Fruit fly (Drosophila melanogaster): Measurements from ENCODE around the gene CG14265.

The CG14265 gene

dm6 chrX:3205887-3206794 lies 30.3 kb downstream of the CG14265 start (continued):
- peak; percentile 51 for TF ChIP-seq H2.0 (GFP tag; IDR thresholded peaks at IDR 0.05)
- TF ChIP-seq Poxn (GFP tag; IDR thresholded peaks at IDR 0.05): no peak
- TF ChIP-seq lov (optimal IDR thresholded peaks at IDR 0.05): no peak
- TF ChIP-seq lov (GFP tag; IDR thresholded peaks at IDR 0.05): no peak
- TF ChIP-seq Sox100B (GFP tag; optimal IDR thresholded peaks at IDR 0.05): peak; percentile 36
- no peak for TF ChIP-seq Kr (GFP tag; optimal IDR thresholded peaks at IDR 0.05)
- no peak for TF ChIP-seq sug (tag; optimal IDR thresholded peaks at IDR 0.05)
- no peak for TF ChIP-seq CG15073 (GFP tag; optimal IDR thresholded peaks at IDR 0.05)
- peak; percentile 31 for TF ChIP-seq tx (GFP tag; optimal IDR thresholded peaks at IDR 0.05)
- TF ChIP-seq fd96Cb (tag; optimal IDR thresholded peaks at IDR 0.05): peak; percentile 47
- no peak for TF ChIP-seq kni (GFP tag; optimal IDR thresholded peaks at IDR 0.05)
- peak; percentile 54; the same call in 1 of the 2 replicates for TF ChIP-seq Nf-YA (GFP tag; IDR thresholded peaks at IDR 0.05)
- peak; percentile 73 for TF ChIP-seq E2f1 (GFP tag; IDR thresholded peaks at IDR 0.05)
- TF ChIP-seq lola (GFP tag; optimal IDR thresholded peaks at IDR 0.05): no peak
- no peak for TF ChIP-seq Scr (GFP tag; IDR thresholded peaks at IDR 0.05; ENCODE audit: partially characterized antibody)
- peak; percentile 12 for TF ChIP-seq CHES-1-like (GFP tag; optimal IDR thresholded peaks at IDR 0.05)
- no peak for TF ChIP-seq ash1 (GFP tag; optimal IDR thresholded peaks at IDR 0.05)
- no peak for TF ChIP-seq salm (tag; optimal IDR thresholded peaks at IDR 0.05)
- peak; percentile 58 for TF ChIP-seq Xbp1 (GFP tag; optimal IDR thresholded peaks at IDR 0.05)
- peak; percentile 71 for TF ChIP-seq ind (GFP tag; optimal IDR thresholded peaks at IDR 0.05)
- TF ChIP-seq CG6813 (GFP tag; optimal IDR thresholded peaks at IDR 0.05): peak; percentile 79
- no peak for TF ChIP-seq CG4707 (GFP tag; optimal IDR thresholded peaks at IDR 0.05)
- TF ChIP-seq CG11398 (GFP tag; optimal IDR thresholded peaks at IDR 0.05): peak; percentile 52
- peak; percentile 49 for TF ChIP-seq HLH54F (GFP tag; optimal IDR thresholded peaks at IDR 0.05)
- no peak for TF ChIP-seq vnd (GFP tag; IDR thresholded peaks at IDR 0.05; ENCODE audit: partially characterized antibody)
- TF ChIP-seq bsh (GFP tag; optimal IDR thresholded peaks at IDR 0.05): peak in 1 of 2 experiments; percentile 67
- peak; percentile 28; the same call in 1 of the 2 replicates for TF ChIP-seq CkIIα-i1 (GFP tag; IDR thresholded peaks at IDR 0.05)
- no peak for TF ChIP-seq ham (GFP tag; IDR thresholded peaks at IDR 0.05)
- peak; percentile 7 for TF ChIP-seq fu2 (GFP tag; optimal IDR thresholded peaks at IDR 0.05)
- TF ChIP-seq CG16815 (GFP tag; optimal IDR thresholded peaks at IDR 0.05): peak; percentile 4
- TF ChIP-seq otp (GFP tag; IDR thresholded peaks at IDR 0.05): peak; percentile 79; the same call in 2 of the 3 replicates
- TF ChIP-seq mam (GFP tag; optimal IDR thresholded peaks at IDR 0.05): peak; percentile 71
- peak; percentile 68 for TF ChIP-seq tup (GFP tag; optimal IDR thresholded peaks at IDR 0.05)
- TF ChIP-seq CG10321 (GFP tag; IDR thresholded peaks at IDR 0.05): no peak; the same call in 1 of the 2 replicates
- TF ChIP-seq CG4328 (GFP tag; optimal IDR thresholded peaks at IDR 0.05): no peak
- no peak for TF ChIP-seq CG2116 (GFP tag; optimal IDR thresholded peaks at IDR 0.05)
- peak; percentile 32 for TF ChIP-seq tio (GFP tag; optimal IDR thresholded peaks at IDR 0.05)
- TF ChIP-seq CG11085 (GFP tag; IDR thresholded peaks at IDR 0.05): no peak
- TF ChIP-seq CG10209 (GFP tag; optimal IDR thresholded peaks at IDR 0.05): peak; percentile 43
- no peak for TF ChIP-seq trh (GFP tag; optimal IDR thresholded peaks at IDR 0.05)
- TF ChIP-seq CG10959 (GFP tag; IDR thresholded peaks at IDR 0.05): peak; percentile 21; the same call in 1 of the 2 replicates
- TF ChIP-seq zen2 (GFP tag; IDR thresholded peaks at IDR 0.05; ENCODE audit: partially characterized antibody): no peak
- no peak for TF ChIP-seq CG13123 (GFP tag; optimal IDR thresholded peaks at IDR 0.05)
- no peak for TF ChIP-seq Fer2 (tag; optimal IDR thresholded peaks at IDR 0.05)
- no peak for TF ChIP-seq CG32767 (GFP tag; IDR thresholded peaks at IDR 0.05)
- TF ChIP-seq Dll (GFP tag; IDR thresholded peaks at IDR 0.05; ENCODE audit: partially characterized antibody): no peak
- TF ChIP-seq ken (GFP tag; IDR thresholded peaks at IDR 0.05): peak; percentile 74; the same call in 2 of the 3 replicates
- peak; percentile 61; the same call in 1 of the 2 replicates for TF ChIP-seq dimm (GFP tag; IDR thresholded peaks at IDR 0.05)
